Worm (Caenorhabditis elegans): ENCODE measurements around the gene Y43C5A.7.

ce11 chrIV:10239045-10239444, 38.0 kb upstream of the Y43C5A.7 start, which contains the start of gene ech-8:
- TF ChIP-seq ceh-8 (GFP tag; optimal IDR thresholded peaks at IDR 0.05) (no peak), egl-27 (tag; optimal IDR thresholded peaks at IDR 0.05) (no peak), fkh-10 (GFP tag; optimal IDR thresholded peaks at IDR 0.05) (no peak), fos-1 (tag; optimal IDR thresholded peaks at IDR 0.05) (no peak)
